Fruit fly (Drosophila melanogaster) whole organism, embryonic: ENCODE results near the gene CG43755.

Experiments
- Aef1 ChIP-seq: fragments of 200-800 bp; sonication (Bioruptor generic); IDR thresholded peaks from 3 replicates; pipeline ENCODE4 v1.3.6; 2022; ENCODE audit warnings: missing biosample characterization, missing genetic modification characterization
- CG10267 ChIP-seq: fragments of 200-800 bp; sonication (Bioruptor generic); optimal IDR thresholded peaks from 2 replicates; lab custom pipeline; 2018; ENCODE audit warnings: missing biosample characterization, mild to moderate bottlenecking, missing genetic modification characterization, moderate library complexity
- CG10565 ChIP-seq: fragments of 200-800 bp; sonication (Bioruptor generic); optimal IDR thresholded peaks from 3 replicates; lab custom pipeline; 2016; ENCODE audit warnings: missing biosample characterization, mild to moderate bottlenecking, missing genetic modification characterization
- CG11696 ChIP-seq: fragments of 200-800 bp; sonication (Bioruptor generic); IDR thresholded peaks from 2 replicates; pipeline ENCODE4 v1.3.6; 2022; ENCODE audit warnings: missing biosample characterization, missing genetic modification characterization
- CG1233 ChIP-seq: fragments of 200-800 bp; sonication (Bioruptor generic); optimal IDR thresholded peaks from 4 replicates; lab custom pipeline; 2018; ENCODE audit warnings: missing biosample characterization, mild to moderate bottlenecking, missing genetic modification characterization
- CG14965 ChIP-seq: fragments of 200-800 bp; sonication (Bioruptor generic); optimal IDR thresholded peaks from 2 replicates; lab custom pipeline; 2016; ENCODE audit warnings: missing biosample characterization, missing genetic modification characterization, borderline replicate concordance
- CG15011 ChIP-seq: fragments of 200-800 bp; sonication (Bioruptor generic); optimal IDR thresholded peaks from 3 replicates; lab custom pipeline; 2018; ENCODE audit warnings: missing biosample characterization, mild to moderate bottlenecking, missing genetic modification characterization
- CG15696 ChIP-seq: fragments of 200-800 bp; sonication (Bioruptor generic); optimal IDR thresholded peaks from 2 replicates; lab custom pipeline; 2019; ENCODE audit warnings: missing biosample characterization, mild to moderate bottlenecking, missing genetic modification characterization, moderate library complexity
- CG17829 ChIP-seq: fragments of 200-800 bp; optimal IDR thresholded peaks from 2 replicates; lab custom pipeline; 2019; ENCODE audit warnings: missing biosample characterization, mild to moderate bottlenecking, missing genetic modification characterization, moderate library complexity
- CG1792 ChIP-seq: fragments of 200-800 bp; sonication (Bioruptor generic); optimal IDR thresholded peaks from 2 replicates; lab custom pipeline; 2016; ENCODE audit warnings: missing biosample characterization, missing genetic modification characterization
- CG18262 ChIP-seq: fragments of 200-800 bp; optimal IDR thresholded peaks from 3 replicates; lab custom pipeline; 2019; ENCODE audit warnings: missing biosample characterization, mild to moderate bottlenecking, missing genetic modification characterization, moderate library complexity
- CG18599 ChIP-seq: fragments of 200-800 bp; sonication (Bioruptor generic); optimal IDR thresholded peaks from 3 replicates; lab custom pipeline; 2017; ENCODE audit warnings: missing biosample characterization, missing genetic modification characterization, mild to moderate bottlenecking, moderate library complexity, missing genetic modification reagents
- CG32772 ChIP-seq: fragments of 200-800 bp; sonication (Bioruptor generic); IDR thresholded peaks from 2 replicates; pipeline ENCODE4 v1.3.6; 2022; ENCODE audit warnings: missing biosample characterization, missing genetic modification characterization
- CG42726 ChIP-seq: fragments of 200-800 bp; sonication (Bioruptor generic); IDR thresholded peaks from 2 replicates; pipeline ENCODE4 v1.3.6; 2022; ENCODE audit warnings: missing biosample characterization, missing genetic modification characterization; ENCODE audit not compliant: partially characterized antibody
- CG4617 ChIP-seq: fragments of 200-800 bp; sonication (Bioruptor generic); optimal IDR thresholded peaks from 3 replicates; lab custom pipeline; 2016; ENCODE audit warnings: missing biosample characterization, missing genetic modification characterization, borderline replicate concordance
- CG6175 ChIP-seq: fragments of 200-800 bp; sonication (Bioruptor generic); IDR thresholded peaks from 3 replicates; pipeline ENCODE4 v1.3.6; 2022; ENCODE audit warnings: missing biosample characterization, missing genetic modification characterization
- CG6689 ChIP-seq: fragments of 200-800 bp; sonication (Bioruptor generic); IDR thresholded peaks from 2 replicates; pipeline ENCODE4 v1.3.6; 2022; ENCODE audit warnings: missing biosample characterization, missing genetic modification characterization
- CG6765 ChIP-seq: fragments of 200-800 bp; sonication (Bioruptor generic); optimal IDR thresholded peaks from 3 replicates; lab custom pipeline; 2017; ENCODE audit warnings: missing biosample characterization, mild to moderate bottlenecking, missing genetic modification characterization
- CG6854 ChIP-seq: fragments of 200-800 bp; sonication (Bioruptor generic); optimal IDR thresholded peaks from 3 replicates; lab custom pipeline; 2017; ENCODE audit warnings: missing biosample characterization, mild to moderate bottlenecking, missing genetic modification characterization
- CG7271 ChIP-seq: fragments of 200-800 bp; sonication (Bioruptor generic); optimal IDR thresholded peaks from 2 replicates; lab custom pipeline; 2018; ENCODE audit warnings: missing biosample characterization, mild to moderate bottlenecking, missing genetic modification characterization, moderate library complexity
- CG7928 ChIP-seq: fragments of 200-800 bp; sonication (Bioruptor generic); optimal IDR thresholded peaks from 2 replicates; lab custom pipeline; 2017; ENCODE audit warnings: missing biosample characterization, mild to moderate bottlenecking, missing genetic modification characterization
- CG8359 ChIP-seq: fragments of 200-800 bp; sonication (Bioruptor generic); optimal IDR thresholded peaks from 2 replicates; lab custom pipeline; 2017; ENCODE audit warnings: missing biosample characterization, mild to moderate bottlenecking, missing genetic modification characterization, borderline replicate concordance
- CG8478 ChIP-seq: fragments of >200 bp; optimal IDR thresholded peaks from 2 replicates; lab custom pipeline; 2018
- CG8924 ChIP-seq: fragments of 200-800 bp; optimal IDR thresholded peaks from 3 replicates; lab custom pipeline; 2019; ENCODE audit warnings: missing biosample characterization, mild to moderate bottlenecking, missing genetic modification characterization, moderate library complexity
- CrebB ChIP-seq: fragments of 200-800 bp; sonication (Bioruptor generic); optimal IDR thresholded peaks from 3 replicates; lab custom pipeline; 2018; ENCODE audit warnings: missing biosample characterization, mild to moderate bottlenecking, missing genetic modification characterization
- D ChIP-seq, 2 experiments: fragments of 200-800 bp in 1 of 2; fragments of >200 bp in 1 of 2; sonication (Bioruptor generic) in 1 of 2; optimal IDR thresholded peaks; 2 replicates in 1 of 2; 3 replicates in 1 of 2; lab custom pipeline; 2017; ENCODE audit warnings: mild to moderate bottlenecking in 1 of 2, missing biosample characterization in 1 of 2, missing genetic modification characterization in 1 of 2, missing genetic modification reagents in 1 of 2
- Ets97D ChIP-seq: fragments of 200-800 bp; sonication (Bioruptor generic); optimal IDR thresholded peaks from 3 replicates; lab custom pipeline; 2016; ENCODE audit warnings: missing biosample characterization, missing genetic modification characterization
- HLH54F ChIP-seq: fragments of 200-800 bp; sonication (Bioruptor generic); optimal IDR thresholded peaks from 3 replicates; lab custom pipeline; 2016; ENCODE audit warnings: missing biosample characterization, missing genetic modification characterization
- Hr51 ChIP-seq, 2 experiments: fragments of 200-800 bp; sonication (Bioruptor generic); optimal IDR thresholded peaks; 2 replicates in 1 of 2; 3 replicates in 1 of 2; lab custom pipeline; 2016 to 2018; ENCODE audit warnings: missing biosample characterization in 2 of 2, missing genetic modification characterization in 2 of 2, mild to moderate bottlenecking in 1 of 2, moderate library complexity in 1 of 2
- Med ChIP-seq: fragments of 200-800 bp; sonication (Bioruptor generic); peaks from one replicate; lab custom pipeline; 2016; ENCODE audit warnings: missing biosample characterization, missing genetic modification characterization, mild to moderate bottlenecking, inconsistent platforms, moderate library complexity
- Mes4 ChIP-seq: fragments of 200-800 bp; sonication (Bioruptor generic); optimal IDR thresholded peaks from 2 replicates; lab custom pipeline; 2016; ENCODE audit warnings: missing biosample characterization, missing genetic modification characterization
- NfI ChIP-seq: fragments of 200-800 bp; sonication (Bioruptor generic); optimal IDR thresholded peaks from 3 replicates; lab custom pipeline; 2018; ENCODE audit warnings: missing biosample characterization, mild to moderate bottlenecking, missing genetic modification characterization, moderate library complexity
- ara ChIP-seq: fragments of 200-800 bp; sonication (Bioruptor generic); IDR thresholded peaks from 2 replicates; pipeline ENCODE4 v1.3.6; 2022; ENCODE audit warnings: missing biosample characterization, missing genetic modification characterization
- bigmax ChIP-seq: fragments of 200-800 bp; sonication (Bioruptor generic); optimal IDR thresholded peaks from 2 replicates; lab custom pipeline; 2018; ENCODE audit warnings: missing biosample characterization, mild to moderate bottlenecking, missing genetic modification characterization
- btn ChIP-seq: fragments of 200-800 bp; sonication (Bioruptor generic); optimal IDR thresholded peaks from 2 replicates; lab custom pipeline; 2016; ENCODE audit warnings: missing biosample characterization, missing genetic modification characterization
- corto ChIP-seq: fragments of 200-800 bp; sonication (Bioruptor generic); optimal IDR thresholded peaks from 2 replicates; lab custom pipeline; 2016; ENCODE audit warnings: missing biosample characterization, mild to moderate bottlenecking, missing genetic modification characterization, moderate library complexity
- dm ChIP-seq: fragments of 200-800 bp; sonication (Bioruptor generic); optimal IDR thresholded peaks from 3 replicates; lab custom pipeline; 2016; ENCODE audit warnings: missing biosample characterization, missing genetic modification characterization
- fd96Cb ChIP-seq: fragments of 200-800 bp; sonication (Bioruptor generic); optimal IDR thresholded peaks from 2 replicates; lab custom pipeline; 2018; ENCODE audit warnings: missing biosample characterization, mild to moderate bottlenecking, missing genetic modification characterization, moderate library complexity
- mld ChIP-seq: fragments of 200-800 bp; sonication (Bioruptor generic); IDR thresholded peaks from 3 replicates; pipeline ENCODE4 v1.3.6; 2022; ENCODE audit warnings: missing biosample characterization, missing genetic modification characterization; ENCODE audit not compliant: partially characterized antibody
- pb ChIP-seq: fragments of 200-800 bp; sonication (Bioruptor generic); optimal IDR thresholded peaks from 3 replicates; lab custom pipeline; 2016; ENCODE audit warnings: missing biosample characterization, missing genetic modification characterization
- pho ChIP-seq: fragments of 200-800 bp; sonication (Bioruptor generic); optimal IDR thresholded peaks from 2 replicates; lab custom pipeline; 2016; ENCODE audit warnings: missing biosample characterization, missing genetic modification characterization
- ranshi ChIP-seq: fragments of 200-800 bp; sonication (Bioruptor generic); IDR thresholded peaks from 2 replicates; pipeline ENCODE4 v1.3.6; 2022; ENCODE audit warnings: missing biosample characterization, missing genetic modification characterization
- schlank ChIP-seq: fragments of 200-800 bp; sonication (Bioruptor generic); optimal IDR thresholded peaks from 2 replicates; lab custom pipeline; 2018; ENCODE audit warnings: missing biosample characterization, mild to moderate bottlenecking, missing genetic modification characterization
- sens ChIP-seq: fragments of 200-800 bp; sonication (Bioruptor generic); peaks from one replicate; lab custom pipeline; 2016; ENCODE audit warnings: missing biosample characterization, missing genetic modification characterization
- sim ChIP-seq: fragments of 200-800 bp; sonication (Bioruptor generic); IDR thresholded peaks from 2 replicates; pipeline ENCODE4 v1.3.6; 2022; ENCODE audit warnings: missing biosample characterization, missing genetic modification characterization
- slou ChIP-seq: fragments of 200-800 bp; sonication (Bioruptor generic); optimal IDR thresholded peaks from 3 replicates; lab custom pipeline; 2016; ENCODE audit warnings: missing biosample characterization, missing genetic modification characterization
- sna ChIP-seq: fragments of 200-800 bp; sonication (Bioruptor generic); IDR thresholded peaks from 2 replicates; pipeline ENCODE4 v1.3.6; 2022; ENCODE audit warnings: missing biosample characterization, missing genetic modification characterization; ENCODE audit not compliant: partially characterized antibody
- trem ChIP-seq: fragments of 200-800 bp; optimal IDR thresholded peaks from 3 replicates; lab custom pipeline; 2019; ENCODE audit warnings: missing biosample characterization, mild to moderate bottlenecking, missing genetic modification characterization, moderate library complexity
- ttk ChIP-seq: fragments of 200-800 bp; sonication (Bioruptor generic); IDR thresholded peaks from 2 replicates; pipeline ENCODE4 v2.1.2; 2022; ENCODE audit warnings: missing biosample characterization, missing genetic modification characterization
- vvl ChIP-seq: fragments of 200-800 bp; sonication (Bioruptor generic); IDR thresholded peaks from 2 replicates; pipeline ENCODE4 v1.3.6; 2022; ENCODE audit warnings: missing biosample characterization, missing genetic modification characterization

CG43755 gene

dm6 chr2L:283071-283482 is 46.5 kb downstream of the CG43755 start, which contains the start of gene CG11601 (continued):
- TF ChIP-seq corto (GFP tag; lab: Kevin White, UChicago), result no peak
- peak; percentile 59 for TF ChIP-seq pho (GFP tag; lab: Kevin White, UChicago)
- no peak for TF ChIP-seq CG14965 (GFP tag; lab: Kevin White, UChicago)
- TF ChIP-seq vvl (GFP tag; lab: Robert Waterston, UW), result peak; percentile 72
- TF ChIP-seq CG18262 (tag; lab: Kevin White, UChicago), result peak; percentile 2
- peak; percentile 8 for TF ChIP-seq trem
- peak; percentile 14 for TF ChIP-seq dm (GFP tag; lab: Kevin White, UChicago)
- TF ChIP-seq ara (GFP tag; lab: Robert Waterston, UW), result 0 out of 2 replicates have a peak, but pooled peaks have one; percentile 5
- peak; percentile 75 for TF ChIP-seq sens (GFP tag; lab: Kevin White, UChicago)
- TF ChIP-seq Mes4 (GFP tag; lab: Kevin White, UChicago), result peak; percentile 20
- peak; percentile 40 for TF ChIP-seq CG6689 (GFP tag; lab: Robert Waterston, UW)
- no peak for TF ChIP-seq CG15011
- 0 out of 3 replicates have a peak, but pooled peaks have one; percentile 20 for TF ChIP-seq Aef1 (GFP tag; lab: Robert Waterston, UW)
- peak; percentile 34 for TF ChIP-seq CG17829
- no peak for TF ChIP-seq CG6765
- no peak for TF ChIP-seq D (optimal IDR thresholded peaks at IDR 0.05; lab: Kevin White, UChicago)
- TF ChIP-seq D (GFP tag; optimal IDR thresholded peaks at IDR 0.05; lab: Kevin White, UChicago), result no peak
- TF ChIP-seq CG4617 (GFP tag; lab: Kevin White, UChicago), result no peak
- 0 out of 2 replicates have a peak, but pooled peaks have one; percentile 40 for TF ChIP-seq CG42726
- TF ChIP-seq CG11696 (GFP tag; lab: Robert Waterston, UW), result no peak
- TF ChIP-seq Med, result peak; percentile 88
- TF ChIP-seq CG10565 (GFP tag; lab: Kevin White, UChicago), result no peak
- no peak for TF ChIP-seq fd96Cb (tag; lab: Kevin White, UChicago)
- no peak for TF ChIP-seq ttk (GFP tag; lab: Robert Waterston, UW)
- no peak for TF ChIP-seq schlank
- peak; percentile 53 for TF ChIP-seq Ets97D (GFP tag; lab: Kevin White, UChicago)
- TF ChIP-seq bigmax, result no peak
- TF ChIP-seq CG7928 (GFP tag; lab: Kevin White, UChicago), result no peak
- no peak for TF ChIP-seq CG15696 (tag; lab: Kevin White, UChicago)
- no peak for TF ChIP-seq CG18599 (GFP tag; lab: Kevin White, UChicago)
- TF ChIP-seq Hr51 (GFP tag; optimal IDR thresholded peaks at IDR 0.05; lab: Kevin White, UChicago), result peak in 1 of 2 experiments; percentile 9
- TF ChIP-seq sim (GFP tag; lab: Robert Waterston, UW), result no peak
- peak; percentile 28 for TF ChIP-seq NfI (GFP tag; lab: Kevin White, UChicago)
- no peak for TF ChIP-seq CG7271 (tag; lab: Kevin White, UChicago)
- TF ChIP-seq CG1233 (GFP tag; lab: Kevin White, UChicago), result no peak
- TF ChIP-seq CG8478 (lab: Kevin White, UChicago), result no peak
- no peak for TF ChIP-seq pb (GFP tag; lab: Kevin White, UChicago)
- no peak for TF ChIP-seq CG8359 (GFP tag; lab: Kevin White, UChicago)
- no peak for TF ChIP-seq CG6175 (GFP tag; lab: Robert Waterston, UW)
- peak; percentile 34 for TF ChIP-seq HLH54F (GFP tag; lab: Kevin White, UChicago)
- no peak for TF ChIP-seq slou (GFP tag; lab: Kevin White, UChicago)
- TF ChIP-seq mld (GFP tag; lab: Robert Waterston, UW), result no peak
- no peak for TF ChIP-seq ranshi (GFP tag; lab: Robert Waterston, UW)
- peak; percentile 70 for TF ChIP-seq CG1792 (GFP tag; lab: Kevin White, UChicago)
- TF ChIP-seq sna (GFP tag; lab: Robert Waterston, UW), result 0 out of 2 replicates have a peak, but pooled peaks have one; percentile 11
- TF ChIP-seq CrebB (tag; lab: Kevin White, UChicago), result no peak
- peak; percentile 13 for TF ChIP-seq CG8924 (tag; lab: Kevin White, UChicago)
- no peak for TF ChIP-seq btn (GFP tag; lab: Kevin White, UChicago)
- 0 out of 2 replicates have a peak, but pooled peaks have one; percentile 22 for TF ChIP-seq CG32772
- TF ChIP-seq CG10267 (tag; lab: Kevin White, UChicago), result no peak
- no peak for TF ChIP-seq CG6854 (GFP tag; lab: Kevin White, UChicago)
